Worm (Caenorhabditis elegans) whole organism, midembryonic: ENCODE data around the gene F14H8.4.

Experiments used
- T22C8.4 ChIP-seq: fragments of 200-800 bp; sonication (Bioruptor generic); IDR thresholded peaks from 2 replicates; pipeline ENCODE4 v1.3.6; 2022; ENCODE audit warnings: missing genetic modification characterization, missing compliant biosample characterization
- cog-1 ChIP-seq: sonication (generic microtip); optimal IDR thresholded peaks from 2 replicates; lab custom pipeline; 2016; ENCODE audit warnings: missing genetic modification characterization, missing compliant biosample characterization
- flt-1 ChIP-seq: fragments of 200-800 bp; sonication (Bioruptor generic); IDR thresholded peaks from 2 replicates; pipeline ENCODE4 v1.3.6; 2022; ENCODE audit warnings: missing genetic modification characterization, missing compliant biosample characterization
- klf-2 ChIP-seq: fragments of 200-800 bp; sonication (Bioruptor generic); conservative IDR thresholded peaks from 2 replicates; pipeline ENCODE4 v1.3.6; 2022; ENCODE audit warnings: missing genetic modification reagents, missing genetic modification characterization, missing compliant biosample characterization
- med-1 ChIP-seq: sonication (generic microtip); optimal IDR thresholded peaks from 2 replicates; lab custom pipeline; 2017; ENCODE audit warnings: missing genetic modification characterization, mild to moderate bottlenecking, missing compliant biosample characterization, antibody characterized with exemption, missing genetic modification reagents; ENCODE audit not compliant: insufficient read depth
- ref-1 ChIP-seq: fragments of 200-800 bp; sonication (Bioruptor generic); conservative IDR thresholded peaks from 2 replicates; pipeline ENCODE4 v1.3.6; 2022; ENCODE audit warnings: missing genetic modification reagents, missing genetic modification characterization, missing compliant biosample characterization
- tab-1 ChIP-seq: fragments of 200-800 bp; sonication (Bioruptor generic); IDR thresholded peaks from 2 replicates; pipeline ENCODE4 v1.3.6; 2022; ENCODE audit warnings: missing genetic modification characterization, missing compliant biosample characterization
- ztf-23 ChIP-seq: fragments of 200-800 bp; sonication (Bioruptor generic); IDR thresholded peaks from 2 replicates; pipeline ENCODE4 v1.3.6; 2022; ENCODE audit warnings: missing genetic modification reagents, missing genetic modification characterization, missing compliant biosample characterization
- ztf-29 ChIP-seq: fragments of 200-800 bp; sonication (Bioruptor generic); IDR thresholded peaks from 2 replicates; pipeline ENCODE4 v1.3.6; 2022; ENCODE audit warnings: missing genetic modification reagents, missing genetic modification characterization, missing compliant biosample characterization

The F14H8.4 gene

ce11 chrV:15052368-15052767, 28.7 kb downstream of the F14H8.4 start, which contains the start of the genes fbxa-82 and C25D7.5:
TSS of gene fbxa-82 (minus strand) at chrV:15052530.
TSS of gene C25D7.5 (plus strand) at chrV:15052650.
- TF ChIP-seq tab-1 (GFP tag; lab: Robert Waterston, UW) (no peak), med-1 (GFP tag; lab: Kevin White, UChicago) (no peak), cog-1 (tag; lab: Kevin White, UChicago) (no peak), ztf-29 (no peak), ztf-23 (GFP tag; lab: Robert Waterston, UW) (no peak), flt-1 (GFP tag; lab: Robert Waterston, UW) (no peak), ref-1 (GFP tag; lab: Robert Waterston, UW) (no peak), T22C8.4 (GFP tag; lab: Robert Waterston, UW) (no peak), klf-2 (GFP tag; lab: Robert Waterston, UW) (no peak)

ce11 chrV:15054733-15055132, 31.1 kb downstream of the F14H8.4 start:
- no peak for TF ChIP-seq T22C8.4 (GFP tag; lab: Robert Waterston, UW)

ce11 chrV:15055873-15056272, 32.2 kb downstream of the F14H8.4 start, which contains the start of gene C25D7.16:
TSS of gene C25D7.16 (plus strand) at chrV:15056173.
- TF ChIP-seq cog-1 (tag; lab: Kevin White, UChicago), result no peak

DNA sequence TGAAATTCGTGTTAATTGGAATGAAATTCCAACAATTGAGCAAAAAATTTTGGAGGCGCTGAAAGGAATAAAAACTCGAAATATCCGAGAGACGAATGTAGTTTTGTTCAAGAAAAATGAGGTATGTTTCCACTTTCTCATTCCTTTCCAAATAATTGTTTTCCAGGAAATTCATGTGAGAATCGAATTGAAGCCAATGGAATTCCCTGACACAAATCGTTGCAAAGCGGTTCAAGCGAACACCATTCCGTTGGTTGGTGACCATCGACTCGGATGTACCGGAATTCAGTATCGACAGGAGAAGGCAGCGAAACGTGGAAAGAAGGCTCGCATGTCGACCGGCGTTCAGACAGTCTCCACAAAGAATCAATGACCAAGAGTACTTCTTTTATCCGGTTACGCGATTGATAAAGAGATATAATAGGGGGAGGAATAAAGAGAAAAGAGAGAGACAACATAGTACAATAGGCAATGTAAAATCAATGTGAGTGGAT, 32.7 kb downstream of the F14H8.4 start:
- TF ChIP-seq ztf-29 (no peak), T22C8.4 (GFP tag; lab: Robert Waterston, UW) (no peak), cog-1 (tag; lab: Kevin White, UChicago) (no peak)

DNA sequence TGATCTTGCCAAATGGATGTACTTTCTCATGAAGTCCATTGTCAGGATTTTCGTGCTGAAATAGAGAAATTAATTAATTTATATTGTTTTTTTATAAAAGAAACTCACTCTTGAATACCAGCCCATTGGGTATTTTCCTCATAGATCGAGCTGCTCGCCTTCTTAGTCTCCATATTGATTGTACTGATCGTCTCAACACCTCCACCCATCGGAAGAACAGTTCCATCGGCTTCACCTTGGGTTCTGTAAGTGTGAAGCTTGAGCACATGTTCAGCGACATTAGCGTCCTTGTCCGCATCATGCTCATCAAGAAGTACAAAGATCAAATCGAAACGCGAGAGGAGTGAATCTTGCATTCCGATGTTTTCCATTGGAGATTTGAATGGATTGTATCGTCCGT, 34.1 kb downstream of the F14H8.4 start:
- no peak for TF ChIP-seq med-1 (GFP tag; lab: Kevin White, UChicago)
- no peak for TF ChIP-seq flt-1 (GFP tag; lab: Robert Waterston, UW)
- no peak for TF ChIP-seq T22C8.4 (GFP tag; lab: Robert Waterston, UW)
- no peak for TF ChIP-seq cog-1 (tag; lab: Kevin White, UChicago)
- TF ChIP-seq ztf-29, result no peak
- TF ChIP-seq ztf-23 (GFP tag; lab: Robert Waterston, UW), result no peak
- TF ChIP-seq klf-2 (GFP tag; lab: Robert Waterston, UW), result no peak
- TF ChIP-seq ref-1 (GFP tag; lab: Robert Waterston, UW), result no peak
- no peak for TF ChIP-seq tab-1 (GFP tag; lab: Robert Waterston, UW)

ce11 chrV:15058423-15058822, 34.8 kb downstream of the F14H8.4 start:
- TF ChIP-seq cog-1 (tag; lab: Kevin White, UChicago) (no peak), tab-1 (GFP tag; lab: Robert Waterston, UW) (no peak), ref-1 (GFP tag; lab: Robert Waterston, UW) (no peak), med-1 (GFP tag; lab: Kevin White, UChicago) (no peak), klf-2 (GFP tag; lab: Robert Waterston, UW) (no peak), T22C8.4 (GFP tag; lab: Robert Waterston, UW) (no peak), ztf-23 (GFP tag; lab: Robert Waterston, UW) (no peak), flt-1 (GFP tag; lab: Robert Waterston, UW) (no peak), ztf-29 (no peak)

- TF ChIP-seq T22C8.4 (GFP tag; lab: Robert Waterston, UW) (no peak), ztf-29 (no peak)
Measured at ce11 chrV:15058965-15059364, 35.3 kb downstream of the F14H8.4 start.

- TF ChIP-seq flt-1 (GFP tag; lab: Robert Waterston, UW), result no peak
- TF ChIP-seq tab-1 (GFP tag; lab: Robert Waterston, UW), result no peak
- no peak for TF ChIP-seq med-1 (GFP tag; lab: Kevin White, UChicago)
- TF ChIP-seq ztf-29, result no peak
- TF ChIP-seq T22C8.4 (GFP tag; lab: Robert Waterston, UW), result no peak
- no peak for TF ChIP-seq cog-1 (tag; lab: Kevin White, UChicago)
- TF ChIP-seq ref-1 (GFP tag; lab: Robert Waterston, UW), result no peak
- no peak for TF ChIP-seq klf-2 (GFP tag; lab: Robert Waterston, UW)
Measured at ce11 chrV:15059534-15059933, 35.9 kb downstream of the F14H8.4 start, which contains the start of the genes mcm-3 and C25D7.15. TSS of gene mcm-3 (minus strand) at chrV:15059599. TSS of gene C25D7.15 (plus strand) at chrV:15059808.

- no peak for TF ChIP-seq ztf-23 (GFP tag; lab: Robert Waterston, UW)
- TF ChIP-seq tab-1 (GFP tag; lab: Robert Waterston, UW), result no peak
- no peak for TF ChIP-seq T22C8.4 (GFP tag; lab: Robert Waterston, UW)
- TF ChIP-seq ztf-29, result no peak
- TF ChIP-seq flt-1 (GFP tag; lab: Robert Waterston, UW), result no peak
- TF ChIP-seq klf-2 (GFP tag; lab: Robert Waterston, UW), result no peak
- no peak for TF ChIP-seq med-1 (GFP tag; lab: Kevin White, UChicago)
- no peak for TF ChIP-seq ref-1 (GFP tag; lab: Robert Waterston, UW)
- TF ChIP-seq cog-1 (tag; lab: Kevin White, UChicago), result no peak
Measured at ce11 chrV:15060595-15060994, 37.0 kb downstream of the F14H8.4 start.

DNA sequence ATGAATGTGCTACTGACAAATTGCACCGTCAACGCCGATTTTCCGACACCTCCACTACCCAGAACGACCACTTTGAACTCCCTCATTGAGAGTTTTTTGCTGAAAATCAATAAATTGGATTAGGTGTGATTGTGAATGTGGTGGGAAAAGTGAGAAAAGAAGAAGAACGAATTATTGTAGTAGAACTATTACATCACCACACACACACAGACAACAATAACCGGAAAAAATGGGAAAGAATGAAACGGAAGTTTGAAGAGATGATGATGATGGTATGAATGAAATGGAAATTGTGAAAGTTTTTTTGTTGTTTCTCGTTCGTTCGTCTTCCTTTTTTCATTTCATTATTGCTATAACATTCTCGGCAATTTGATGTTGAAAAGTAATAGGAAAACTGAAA, 40.3 kb downstream of the F14H8.4 start, which contains the start of gene rap-2:
Gene rap-2, minus strand, starts transcription at position 101 of the 400 bp plus-strand sequence.
- TF ChIP-seq tab-1 (GFP tag; lab: Robert Waterston, UW), result no peak
